Worm (Caenorhabditis elegans): ENCODE data around the gene Y116A8C.23.

- TF ChIP-seq flt-1 (GFP tag; IDR thresholded peaks at IDR 0.05) (no peak), tab-1 (GFP tag; IDR thresholded peaks at IDR 0.05) (no peak), cog-1 (tag; optimal IDR thresholded peaks at IDR 0.05) (no peak), ref-1 (GFP tag; conservative IDR thresholded peaks at IDR 0.05) (no peak)
Observed at ce11 chrIV:17103615-17104014, 50.3 kb downstream of the Y116A8C.23 start, which contains the start of gene Y116A8C.30.
